Fruit fly (Drosophila melanogaster): Measurements from ENCODE around the gene CG10512.

DNA sequence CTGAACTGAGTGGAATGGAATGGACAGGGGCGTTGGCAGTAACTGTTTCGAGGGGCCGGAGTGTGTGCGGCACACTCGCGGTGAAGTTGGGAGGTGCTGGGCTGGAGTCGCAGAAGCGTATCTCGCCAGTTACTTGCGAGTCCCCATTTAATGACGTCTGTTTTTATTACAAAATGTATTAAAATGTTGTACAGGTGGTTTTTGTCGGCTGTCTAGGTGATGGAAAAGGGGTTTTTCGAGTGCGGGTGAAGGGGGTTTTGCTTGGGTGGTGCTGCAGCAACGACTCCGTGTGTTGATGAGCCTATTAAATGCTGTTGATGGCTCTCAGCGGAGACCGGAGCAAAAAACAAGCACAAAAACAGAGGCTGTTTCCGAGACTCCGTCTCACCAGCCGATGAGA, 48.7 kb downstream of the CG10512 start:
- TF ChIP-seq CG8478 (optimal IDR thresholded peaks at IDR 0.05) (no peak), CTCF (optimal IDR thresholded peaks at IDR 0.05) (no peak)

Measured in S2 (cell line).